Worm (Caenorhabditis elegans) whole organism, young adult: ENCODE measurements around the gene T26A5.2.

Experiments used
- B0019.2 ChIP-seq: fragments of 200-800 bp; sonication (Bioruptor generic); conservative IDR thresholded peaks from 2 replicates; pipeline ENCODE4 v1.3.6; 2022; ENCODE audit warnings: missing genetic modification reagents, missing genetic modification characterization, missing compliant biosample characterization
- B0336.3 ChIP-seq: fragments of 200-800 bp; sonication (Bioruptor generic); IDR thresholded peaks from 2 replicates; pipeline ENCODE4 v1.3.6; 2022; ENCODE audit warnings: missing genetic modification characterization, missing compliant biosample characterization
- F10E7.11 ChIP-seq: sonication (generic microtip); optimal IDR thresholded peaks from 2 replicates; lab custom pipeline; 2017; ENCODE audit warnings: mild to moderate bottlenecking, missing genetic modification characterization, moderate library complexity, missing compliant biosample characterization
- F33H1.4 ChIP-seq: fragments of 200-800 bp; sonication (Bioruptor generic); IDR thresholded peaks from 2 replicates; pipeline ENCODE4 v1.3.6; 2022; ENCODE audit warnings: missing genetic modification reagents, missing genetic modification characterization, missing compliant biosample characterization
- F37B4.10 ChIP-seq: fragments of 200-800 bp; sonication (Bioruptor generic); IDR thresholded peaks from 2 replicates; pipeline ENCODE4 v1.3.6; 2022; ENCODE audit warnings: missing genetic modification characterization, missing compliant biosample characterization
- F49E8.2 ChIP-seq: sonication (generic microtip); optimal IDR thresholded peaks from 3 replicates; lab custom pipeline; 2017; ENCODE audit warnings: missing genetic modification characterization, mild to moderate bottlenecking, missing compliant biosample characterization, antibody characterized with exemption, moderate library complexity; ENCODE audit not compliant: insufficient read depth
- F52B5.7 ChIP-seq: sonication (generic microtip); optimal IDR thresholded peaks from 2 replicates; lab custom pipeline; 2016; ENCODE audit warnings: mild to moderate bottlenecking, missing genetic modification characterization, missing compliant biosample characterization
- F57A8.1 ChIP-seq: fragments of 200-800 bp; sonication (Bioruptor generic); optimal IDR thresholded peaks from 2 replicates; lab custom pipeline; 2018; ENCODE audit warnings: mild to moderate bottlenecking, missing genetic modification characterization, moderate library complexity, missing compliant biosample characterization
- F57C9.4 ChIP-seq: sonication (generic microtip); optimal IDR thresholded peaks from 2 replicates; lab custom pipeline; 2017; ENCODE audit warnings: mild to moderate bottlenecking, missing genetic modification characterization, missing compliant biosample characterization
- Y53G8AR.9 ChIP-seq: fragments of 200-800 bp; sonication (Bioruptor generic); conservative IDR thresholded peaks from 2 replicates; pipeline ENCODE4 v1.3.6; 2022; ENCODE audit warnings: missing genetic modification reagents, missing genetic modification characterization, missing compliant biosample characterization
- Y79H2A.3 ChIP-seq: fragments of 200-800 bp; sonication (Bioruptor generic); conservative IDR thresholded peaks from 2 replicates; pipeline ENCODE4 v1.3.6; 2022; ENCODE audit warnings: missing genetic modification reagents, missing genetic modification characterization, missing compliant biosample characterization
- Y95B8A.8 ChIP-seq: fragments of 200-800 bp; sonication (Bioruptor generic); IDR thresholded peaks from 2 replicates; pipeline ENCODE4 v1.3.6; 2022; ENCODE audit warnings: missing genetic modification reagents, missing genetic modification characterization, missing compliant biosample characterization
- ama-1 ChIP-seq, 3 experiments: fragments of 150-350 bp in 1 of 3; sonication (generic microtip) in 2 of 3; optimal IDR thresholded peaks; 2 replicates each; lab custom pipeline; 2014 to 2018; ENCODE audit warnings: missing biosample characterization in 2 of 3, missing genetic modification characterization in 2 of 3, missing genetic modification reagents in 2 of 3
- aptf-2 ChIP-seq: fragments of 200-800 bp; sonication (Bioruptor generic); conservative IDR thresholded peaks from 2 replicates; pipeline ENCODE4 v1.3.6; 2022; ENCODE audit warnings: missing genetic modification reagents, missing genetic modification characterization, missing compliant biosample characterization
- atf-7 ChIP-seq: sonication (generic microtip); optimal IDR thresholded peaks from 2 replicates; lab custom pipeline; 2017; ENCODE audit warnings: mild to moderate bottlenecking, missing genetic modification characterization, missing compliant biosample characterization
- ceh-27 ChIP-seq: fragments of 200-800 bp; sonication (Bioruptor generic); optimal IDR thresholded peaks from 2 replicates; lab custom pipeline; 2018; ENCODE audit warnings: mild to moderate bottlenecking, missing genetic modification characterization, moderate library complexity, missing compliant biosample characterization
- dpff-1 ChIP-seq: sonication (generic microtip); optimal IDR thresholded peaks from 2 replicates; lab custom pipeline; 2017; ENCODE audit warnings: mild to moderate bottlenecking, missing genetic modification characterization, missing compliant biosample characterization
- egl-18 ChIP-seq: fragments of 200-800 bp; sonication (Bioruptor generic); IDR thresholded peaks from 2 replicates; pipeline ENCODE4 v1.3.6; 2022; ENCODE audit warnings: missing genetic modification reagents, missing genetic modification characterization, missing compliant biosample characterization
- gei-17 ChIP-seq: fragments of 200-800 bp; sonication (Bioruptor generic); optimal IDR thresholded peaks from 2 replicates; lab custom pipeline; 2018; ENCODE audit warnings: mild to moderate bottlenecking, missing genetic modification characterization, missing compliant biosample characterization
- hlh-26 ChIP-seq: fragments of 200-800 bp; sonication (Bioruptor generic); conservative IDR thresholded peaks from 2 replicates; pipeline ENCODE4 v1.3.6; 2022; ENCODE audit warnings: missing genetic modification reagents, missing genetic modification characterization, missing compliant biosample characterization
- let-607 ChIP-seq, 2 experiments: fragments of 200-800 bp in 1 of 2; sonication (Bioruptor generic) in 1 of 2; sonication (generic microtip) in 1 of 2; optimal IDR thresholded peaks; 2 replicates each; lab custom pipeline; 2016 to 2018; ENCODE audit warnings: mild to moderate bottlenecking in 2 of 2, missing compliant biosample characterization in 2 of 2, missing genetic modification characterization in 2 of 2, moderate library complexity in 2 of 2, missing genotype in 1 of 2
- lin-54 ChIP-seq: fragments of 200-800 bp; sonication (Bioruptor generic); optimal IDR thresholded peaks from 2 replicates; lab custom pipeline; 2018; ENCODE audit warnings: mild to moderate bottlenecking, missing genetic modification characterization, missing compliant biosample characterization
- lsl-1 ChIP-seq: fragments of 200-800 bp; sonication (Bioruptor generic); optimal IDR thresholded peaks from 2 replicates; lab custom pipeline; 2018; ENCODE audit warnings: mild to moderate bottlenecking, missing genetic modification characterization, moderate library complexity, missing compliant biosample characterization
- lsy-27 ChIP-seq: sonication (generic microtip); optimal IDR thresholded peaks from 2 replicates; lab custom pipeline; 2017; ENCODE audit warnings: missing genetic modification characterization, mild to moderate bottlenecking, missing compliant biosample characterization, antibody characterized with exemption, missing genotype, borderline replicate concordance; ENCODE audit not compliant: insufficient read depth
- madf-6 ChIP-seq: fragments of 200-800 bp; sonication (Bioruptor generic); IDR thresholded peaks from 2 replicates; pipeline ENCODE4 v1.3.6; 2022; ENCODE audit warnings: missing genetic modification reagents, missing genetic modification characterization, missing compliant biosample characterization
- nhr-179 ChIP-seq: sonication (generic microtip); optimal IDR thresholded peaks from 2 replicates; lab custom pipeline; 2016; ENCODE audit warnings: mild to moderate bottlenecking, missing genetic modification characterization, missing compliant biosample characterization
- sdz-38 ChIP-seq: sonication (generic microtip); optimal IDR thresholded peaks from 2 replicates; lab custom pipeline; 2016; ENCODE audit warnings: missing genotype, missing genetic modification characterization, missing compliant biosample characterization
- sptf-2 ChIP-seq: fragments of 200-800 bp; sonication (Bioruptor generic); optimal IDR thresholded peaks from 2 replicates; lab custom pipeline; 2018; ENCODE audit warnings: mild to moderate bottlenecking, missing genetic modification characterization, missing compliant biosample characterization
- tbx-9 ChIP-seq: sonication (generic microtip); optimal IDR thresholded peaks from 2 replicates; lab custom pipeline; 2016; ENCODE audit warnings: borderline replicate concordance, missing genetic modification characterization, inconsistent platforms, missing compliant biosample characterization
- unc-130 ChIP-seq: sonication (generic microtip); optimal IDR thresholded peaks from 2 replicates; lab custom pipeline; 2016; ENCODE audit warnings: missing genetic modification reagents, missing genetic modification characterization, missing compliant biosample characterization
- unc-62 ChIP-seq: fragments of 150-350 bp; optimal IDR thresholded peaks from 2 replicates; lab custom pipeline; 2014; ENCODE audit warnings: missing biosample characterization, missing genetic modification reagents, missing genetic modification characterization
- zim-3 ChIP-seq: sonication (generic microtip); optimal IDR thresholded peaks from 2 replicates; lab custom pipeline; 2017; ENCODE audit warnings: mild to moderate bottlenecking, missing genetic modification characterization, moderate library complexity, missing compliant biosample characterization
- ztf-18 ChIP-seq: sonication (generic microtip); optimal IDR thresholded peaks from 2 replicates; lab custom pipeline; 2016; ENCODE audit warnings: missing genotype, mild to moderate bottlenecking, missing genetic modification characterization, missing compliant biosample characterization
- ztf-25 ChIP-seq: fragments of 200-800 bp; sonication (Bioruptor generic); IDR thresholded peaks from 2 replicates; pipeline ENCODE4 v1.3.6; 2022; ENCODE audit warnings: missing genetic modification reagents, missing genetic modification characterization, missing compliant biosample characterization
- ztf-3 ChIP-seq: fragments of 200-800 bp; sonication (Bioruptor generic); optimal IDR thresholded peaks from 2 replicates; lab custom pipeline; 2018; ENCODE audit warnings: mild to moderate bottlenecking, missing genetic modification characterization, missing compliant biosample characterization

The T26A5.2 gene

DNA sequence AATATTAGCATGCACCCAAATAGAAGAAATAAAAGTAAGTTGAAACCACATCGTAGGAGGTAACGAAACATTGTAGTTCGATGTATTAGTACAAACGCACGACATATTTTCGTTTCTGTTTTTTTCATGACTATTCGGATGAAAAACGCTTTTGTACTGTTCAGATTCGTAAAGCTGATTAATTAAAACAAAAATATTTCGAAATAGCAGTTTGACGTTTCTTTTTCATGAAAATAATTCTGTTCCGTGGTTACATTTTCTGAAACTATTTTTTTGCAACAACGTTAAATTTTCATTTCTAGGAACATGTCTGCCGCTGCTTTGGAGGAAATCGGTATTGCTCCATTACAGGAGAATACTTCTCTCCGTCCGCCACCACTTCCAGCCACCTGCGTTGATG lies 22.4 kb downstream of the T26A5.2 start, which contains the start of gene rpt-3:
rpt-3 (plus strand) TSS at position 301 of the 400 bp plus-strand sequence.
- no peak for TF ChIP-seq F52B5.7 (tag; lab: Kevin White, UChicago)
- TF ChIP-seq F37B4.10 (GFP tag; lab: Robert Waterston, UW), result no peak
- peak; percentile 33 for TF ChIP-seq madf-6 (GFP tag; lab: Robert Waterston, UW)
- TF ChIP-seq, all 124 proteins: peak for 1

DNA sequence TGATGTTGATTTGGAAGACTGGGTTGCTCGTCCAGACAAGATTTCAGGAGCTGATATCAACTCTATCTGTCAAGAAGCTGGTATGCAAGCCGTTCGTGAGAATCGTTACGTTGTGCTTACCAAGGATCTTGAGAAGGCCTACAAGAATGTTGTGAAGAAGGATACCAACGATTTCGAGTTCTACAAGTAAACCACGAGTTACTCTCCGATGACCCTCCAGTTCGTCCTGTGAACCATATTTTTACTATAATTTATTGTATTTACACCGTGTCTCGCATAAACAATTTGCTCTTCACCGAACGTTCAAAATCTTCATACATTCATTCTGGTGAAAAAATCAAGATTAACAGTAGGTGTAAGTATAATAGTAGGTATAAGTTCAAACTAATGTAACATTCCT lies 23.9 kb downstream of the T26A5.2 start:
- TF ChIP-seq F49E8.2 (tag; lab: Kevin White, UChicago) (no peak), lsl-1 (GFP tag; lab: Kevin White, UChicago) (no peak), Y53G8AR.9 (GFP tag; lab: Robert Waterston, UW) (no peak), nhr-179 (tag; lab: Kevin White, UChicago) (no peak), F52B5.7 (tag; lab: Kevin White, UChicago) (no peak), let-607 (tag; optimal IDR thresholded peaks at IDR 0.05; lab: Kevin White, UChicago) (no peak), F10E7.11 (no peak), sdz-38 (tag; lab: Kevin White, UChicago) (no peak), lsy-27 (tag; lab: Kevin White, UChicago) (no peak), gei-17 (no peak), Y79H2A.3 (GFP tag; lab: Robert Waterston, UW) (no peak), F33H1.4 (GFP tag; lab: Robert Waterston, UW) (no peak), B0336.3 (GFP tag; lab: Robert Waterston, UW) (no peak), lin-54 (GFP tag; lab: Kevin White, UChicago) (no peak), sptf-2 (no peak), ztf-18 (tag; lab: Kevin White, UChicago) (no peak), zim-3 (tag; lab: Kevin White, UChicago) (no peak), hlh-26 (no peak), ama-1 (optimal IDR thresholded peaks at IDR 0.05; lab: Kevin White, UChicago) (no peak), ama-1 (GFP tag; optimal IDR thresholded peaks at IDR 0.05; lab: Kevin White, UChicago) (no peak), tbx-9 (tag; lab: Kevin White, UChicago) (no peak)

ce11 chrIII:6492807-6493206 lies 25.7 kb downstream of the T26A5.2 start, which contains the start of gene srb-11:
Gene srb-11 (minus strand): TSS chrIII:6492907.
- no peak for TF ChIP-seq Y79H2A.3 (GFP tag; lab: Robert Waterston, UW)
- no peak for TF ChIP-seq ama-1 (optimal IDR thresholded peaks at IDR 0.05; lab: Kevin White, UChicago)
- no peak for TF ChIP-seq ama-1 (GFP tag; optimal IDR thresholded peaks at IDR 0.05; lab: Kevin White, UChicago)
- TF ChIP-seq unc-62 (GFP tag; lab: Kevin White, UChicago), result no peak
- TF ChIP-seq ztf-25 (GFP tag; lab: Robert Waterston, UW), result no peak
- TF ChIP-seq ceh-27, result no peak
- no peak for TF ChIP-seq ztf-3 (GFP tag; lab: Kevin White, UChicago)
- no peak for TF ChIP-seq egl-18 (GFP tag; lab: Robert Waterston, UW)
- no peak for TF ChIP-seq hlh-26
- no peak for TF ChIP-seq B0019.2 (GFP tag; lab: Robert Waterston, UW)
- TF ChIP-seq Y95B8A.8 (GFP tag; lab: Robert Waterston, UW), result no peak
- TF ChIP-seq let-607 (tag; optimal IDR thresholded peaks at IDR 0.05; lab: Kevin White, UChicago), result no peak
- no peak for TF ChIP-seq F10E7.11
- TF ChIP-seq lin-54 (GFP tag; lab: Kevin White, UChicago), result no peak
- no peak for TF ChIP-seq unc-130 (GFP tag; lab: Kevin White, UChicago)
- TF ChIP-seq dpff-1 (tag; lab: Kevin White, UChicago), result no peak
- no peak for TF ChIP-seq F57C9.4 (tag; lab: Kevin White, UChicago)
- no peak for TF ChIP-seq atf-7 (tag; lab: Kevin White, UChicago)
- no peak for TF ChIP-seq aptf-2 (GFP tag; lab: Robert Waterston, UW)
- no peak for TF ChIP-seq F57A8.1 (GFP tag; lab: Kevin White, UChicago)
- TF ChIP-seq, all 124 proteins: peak for 0
